Fruit fly (Drosophila melanogaster) whole organism, embryonic: Measurements from ENCODE around the gene CG34288.

Experiments
- Blimp-1 ChIP-seq: fragments of 200-800 bp; sonication (Bioruptor generic); optimal IDR thresholded peaks from 3 replicates; lab custom pipeline; 2018; ENCODE audit warnings: missing biosample characterization, missing genetic modification characterization, mild to moderate bottlenecking, moderate library complexity, missing genetic modification reagents
- Bteb2 ChIP-seq: fragments of 200-800 bp; sonication (Bioruptor generic); optimal IDR thresholded peaks from 2 replicates; lab custom pipeline; 2016; ENCODE audit warnings: missing biosample characterization, missing genetic modification characterization
- CG1024 ChIP-seq: fragments of 200-800 bp; sonication (Bioruptor generic); IDR thresholded peaks from 2 replicates; pipeline ENCODE4 v1.3.6; 2022; ENCODE audit warnings: missing biosample characterization, missing genetic modification characterization
- CG11456 ChIP-seq: fragments of 200-800 bp; sonication (Bioruptor generic); IDR thresholded peaks from 3 replicates; pipeline ENCODE4 v1.3.6; 2022; ENCODE audit warnings: missing biosample characterization, missing genetic modification characterization
- CG12236 ChIP-seq: fragments of 200-800 bp; sonication (Bioruptor generic); optimal IDR thresholded peaks from 2 replicates; lab custom pipeline; 2016; ENCODE audit warnings: missing biosample characterization, missing genetic modification characterization
- CG1233 ChIP-seq: fragments of 200-800 bp; sonication (Bioruptor generic); optimal IDR thresholded peaks from 4 replicates; lab custom pipeline; 2018; ENCODE audit warnings: missing biosample characterization, mild to moderate bottlenecking, missing genetic modification characterization
- CG12391 ChIP-seq: fragments of 200-800 bp; sonication (Bioruptor generic); optimal IDR thresholded peaks from 3 replicates; lab custom pipeline; 2018; ENCODE audit warnings: missing biosample characterization, mild to moderate bottlenecking, missing genetic modification characterization, moderate library complexity
- CG15073 ChIP-seq: fragments of 200-800 bp; sonication (Bioruptor generic); optimal IDR thresholded peaks from 2 replicates; lab custom pipeline; 2016; ENCODE audit warnings: missing biosample characterization, missing genetic modification characterization
- CG15479 ChIP-seq: fragments of 200-800 bp; sonication (Bioruptor generic); optimal IDR thresholded peaks from 3 replicates; lab custom pipeline; 2019; ENCODE audit warnings: missing biosample characterization, mild to moderate bottlenecking, missing genetic modification characterization, moderate library complexity
- CG16813 ChIP-seq: fragments of 200-800 bp; sonication (Bioruptor generic); IDR thresholded peaks from 3 replicates; pipeline ENCODE4 v1.3.6; 2022; ENCODE audit warnings: missing biosample characterization, missing genetic modification characterization; ENCODE audit not compliant: partially characterized antibody
- CG17829 ChIP-seq: fragments of 200-800 bp; optimal IDR thresholded peaks from 2 replicates; lab custom pipeline; 2019; ENCODE audit warnings: missing biosample characterization, mild to moderate bottlenecking, missing genetic modification characterization, moderate library complexity
- CG3847 ChIP-seq: fragments of 200-800 bp; sonication (Bioruptor generic); IDR thresholded peaks from 2 replicates; pipeline ENCODE4 v1.3.6; 2022; ENCODE audit warnings: missing biosample characterization, missing genetic modification characterization
- CG4730 ChIP-seq: fragments of 200-800 bp; sonication (Bioruptor generic); IDR thresholded peaks from 2 replicates; pipeline ENCODE4 v1.3.6; 2022; ENCODE audit warnings: missing biosample characterization, missing genetic modification characterization
- CG7271 ChIP-seq: fragments of 200-800 bp; sonication (Bioruptor generic); optimal IDR thresholded peaks from 2 replicates; lab custom pipeline; 2018; ENCODE audit warnings: missing biosample characterization, mild to moderate bottlenecking, missing genetic modification characterization, moderate library complexity
- CG8765 ChIP-seq: fragments of 200-800 bp; sonication (Bioruptor generic); IDR thresholded peaks from 2 replicates; pipeline ENCODE4 v1.3.6; 2022; ENCODE audit warnings: missing biosample characterization, missing genetic modification characterization
- CG9876 ChIP-seq: fragments of 200-800 bp; sonication (Bioruptor generic); optimal IDR thresholded peaks from 2 replicates; lab custom pipeline; 2016; ENCODE audit warnings: missing biosample characterization, missing genetic modification characterization
- CHES-1-like ChIP-seq: fragments of 200-800 bp; sonication (Bioruptor generic); optimal IDR thresholded peaks from 2 replicates; lab custom pipeline; 2016; ENCODE audit warnings: missing biosample characterization, missing genetic modification characterization
- Dek ChIP-seq: fragments of 200-800 bp; sonication (Bioruptor generic); optimal IDR thresholded peaks from 3 replicates; lab custom pipeline; 2019; ENCODE audit warnings: missing biosample characterization, mild to moderate bottlenecking, missing genetic modification characterization, moderate library complexity
- Fer2 ChIP-seq: fragments of 200-800 bp; sonication (Bioruptor generic); optimal IDR thresholded peaks from 2 replicates; lab custom pipeline; 2018; ENCODE audit warnings: missing biosample characterization, mild to moderate bottlenecking, missing genetic modification characterization, moderate library complexity
- Jarid2 ChIP-seq: fragments of 200-800 bp; sonication (Bioruptor generic); optimal IDR thresholded peaks from 3 replicates; lab custom pipeline; 2017; ENCODE audit warnings: mild to moderate bottlenecking, missing biosample characterization, missing genetic modification reagents, missing genetic modification characterization
- Lpt ChIP-seq: fragments of >200 bp; optimal IDR thresholded peaks from 2 replicates; lab custom pipeline; 2018; ENCODE audit warnings: missing biosample characterization, missing genetic modification characterization
- MBD-R2 ChIP-seq: fragments of 200-800 bp; sonication (Bioruptor generic); IDR thresholded peaks from 2 replicates; pipeline ENCODE4 v1.3.6; 2022; ENCODE audit warnings: missing biosample characterization, missing genetic modification characterization
- Mrtf ChIP-seq: fragments of 200-800 bp; sonication (Bioruptor generic); IDR thresholded peaks from 3 replicates; pipeline ENCODE4 v1.3.6; 2022; ENCODE audit warnings: missing biosample characterization, missing genetic modification characterization
- Nf-YA ChIP-seq: fragments of 200-800 bp; sonication (Bioruptor generic); IDR thresholded peaks from 2 replicates; pipeline ENCODE4 v1.3.6; 2022; ENCODE audit warnings: missing biosample characterization, missing genetic modification characterization
- Nf-YC ChIP-seq: fragments of 200-800 bp; optimal IDR thresholded peaks from 3 replicates; lab custom pipeline; 2019; ENCODE audit warnings: missing biosample characterization, mild to moderate bottlenecking, missing genetic modification characterization, moderate library complexity
- Optix ChIP-seq: fragments of 200-800 bp; sonication (Bioruptor generic); IDR thresholded peaks from 3 replicates; pipeline ENCODE4 v1.3.6; 2022; ENCODE audit warnings: missing biosample characterization, missing genetic modification characterization
- Rx ChIP-seq: fragments of 200-800 bp; sonication (Bioruptor generic); IDR thresholded peaks from 2 replicates; pipeline ENCODE4 v1.3.6; 2022; ENCODE audit warnings: missing biosample characterization, missing genetic modification characterization
- Sin3A ChIP-seq: fragments of >200 bp; optimal IDR thresholded peaks from 2 replicates; lab custom pipeline; 2018
- Taf1 ChIP-seq: fragments of 200-800 bp; sonication (Bioruptor generic); IDR thresholded peaks from 2 replicates; pipeline ENCODE4 v1.3.6; 2022; ENCODE audit warnings: missing biosample characterization, missing genetic modification characterization
- Usf ChIP-seq: fragments of 200-800 bp; sonication (Bioruptor generic); optimal IDR thresholded peaks from 2 replicates; lab custom pipeline; 2017; ENCODE audit warnings: missing genotype, missing biosample characterization, missing genetic modification characterization
- Vsx1 ChIP-seq: fragments of 200-800 bp; sonication (Bioruptor generic); optimal IDR thresholded peaks from 2 replicates; lab custom pipeline; 2017; ENCODE audit warnings: missing biosample characterization, mild to moderate bottlenecking, missing genetic modification characterization, missing genetic modification reagents
- ab ChIP-seq: fragments of 200-800 bp; sonication (Bioruptor generic); optimal IDR thresholded peaks from 2 replicates; lab custom pipeline; 2016; ENCODE audit warnings: missing biosample characterization, missing genetic modification characterization
- amos ChIP-seq: fragments of 200-800 bp; sonication (Bioruptor generic); IDR thresholded peaks from 2 replicates; pipeline ENCODE4 v1.3.6; 2022; ENCODE audit warnings: missing biosample characterization, missing genetic modification characterization; ENCODE audit not compliant: partially characterized antibody
- dpn ChIP-seq, 2 experiments: fragments of 200-800 bp; sonication (Bioruptor generic); optimal IDR thresholded peaks; 3 replicates each; lab custom pipeline; 2016; ENCODE audit warnings: missing biosample characterization in 2 of 2, missing genetic modification characterization in 2 of 2
- en ChIP-seq: fragments of 200-800 bp; sonication (Bioruptor generic); optimal IDR thresholded peaks from 2 replicates; lab custom pipeline; 2016; ENCODE audit warnings: missing biosample characterization, missing genetic modification characterization
- fd102C ChIP-seq: fragments of 200-800 bp; sonication (Bioruptor generic); optimal IDR thresholded peaks from 2 replicates; lab custom pipeline; 2018; ENCODE audit warnings: missing biosample characterization, mild to moderate bottlenecking, missing genetic modification characterization, moderate library complexity
- fd64A ChIP-seq: fragments of 200-800 bp; sonication (Bioruptor generic); optimal IDR thresholded peaks from 3 replicates; lab custom pipeline; 2018; ENCODE audit warnings: missing biosample characterization, mild to moderate bottlenecking, missing genetic modification characterization
- gfzf ChIP-seq: fragments of 200-800 bp; sonication (Bioruptor generic); optimal IDR thresholded peaks from 2 replicates; lab custom pipeline; 2016; ENCODE audit warnings: missing biosample characterization, mild to moderate bottlenecking, missing genetic modification characterization, moderate library complexity
- gsb ChIP-seq: fragments of 200-800 bp; sonication (Bioruptor generic); IDR thresholded peaks from 2 replicates; pipeline ENCODE4 v1.3.6; 2022; ENCODE audit warnings: missing biosample characterization, missing genetic modification characterization
- hth ChIP-seq: fragments of >200 bp; optimal IDR thresholded peaks from 2 replicates; lab custom pipeline; 2017; ENCODE audit warnings: inconsistent platforms
- ken ChIP-seq: fragments of 200-800 bp; sonication (Bioruptor generic); IDR thresholded peaks from 3 replicates; pipeline ENCODE4 v1.3.6; 2022; ENCODE audit warnings: missing biosample characterization, missing genetic modification characterization
- maf-S ChIP-seq: fragments of 200-800 bp; sonication (Bioruptor generic); optimal IDR thresholded peaks from 2 replicates; lab custom pipeline; 2016; ENCODE audit warnings: missing biosample characterization, missing genetic modification characterization
- org-1 ChIP-seq: fragments of 200-800 bp; sonication (Bioruptor generic); optimal IDR thresholded peaks from 2 replicates; lab custom pipeline; 2017; ENCODE audit warnings: missing biosample characterization, missing genetic modification characterization
- pfk ChIP-seq: fragments of 200-800 bp; sonication (Bioruptor generic); optimal IDR thresholded peaks from 2 replicates; lab custom pipeline; 2018; ENCODE audit warnings: missing biosample characterization, mild to moderate bottlenecking, missing genetic modification characterization, moderate library complexity
- row ChIP-seq: fragments of 200-800 bp; sonication (Bioruptor generic); IDR thresholded peaks from 3 replicates; pipeline ENCODE4 v1.3.6; 2022; ENCODE audit warnings: missing biosample characterization, missing genetic modification characterization
- trem ChIP-seq: fragments of 200-800 bp; optimal IDR thresholded peaks from 3 replicates; lab custom pipeline; 2019; ENCODE audit warnings: missing biosample characterization, mild to moderate bottlenecking, missing genetic modification characterization, moderate library complexity
- tx ChIP-seq: fragments of 200-800 bp; sonication (Bioruptor generic); optimal IDR thresholded peaks from 2 replicates; lab custom pipeline; 2016; ENCODE audit warnings: missing biosample characterization, missing genetic modification characterization
- vnd ChIP-seq: fragments of 200-800 bp; sonication (Bioruptor generic); IDR thresholded peaks from 3 replicates; pipeline ENCODE4 v1.3.6; 2022; ENCODE audit warnings: missing biosample characterization, missing genetic modification characterization; ENCODE audit not compliant: partially characterized antibody
- zen2 ChIP-seq: fragments of 200-800 bp; sonication (Bioruptor generic); IDR thresholded peaks from 3 replicates; pipeline ENCODE4 v1.3.6; 2022; ENCODE audit warnings: missing biosample characterization, missing genetic modification characterization; ENCODE audit not compliant: partially characterized antibody
- zf30C ChIP-seq: fragments of 200-800 bp; sonication (Bioruptor generic); optimal IDR thresholded peaks from 3 replicates; lab custom pipeline; 2018; ENCODE audit warnings: missing biosample characterization, mild to moderate bottlenecking, missing genetic modification characterization
- zfh1 ChIP-seq: fragments of 200-800 bp; sonication (Bioruptor generic); IDR thresholded peaks from 3 replicates; pipeline ENCODE4 v1.3.6; 2022; ENCODE audit warnings: missing biosample characterization, missing genetic modification characterization

CG34288 gene

dm6 chr3R:22447195-22447873 lies at the start of gene CG34288 (continued):
- TF ChIP-seq Jarid2 (no peak), Optix (GFP tag; lab: Robert Waterston, UW) (0 out of 3 replicates have a peak, but pooled peaks have one; percentile 29), amos (GFP tag; lab: Robert Waterston, UW) (no peak), Bteb2 (no peak), CG8765 (GFP tag; lab: Robert Waterston, UW) (no peak), row (peak; percentile 93), CG15073 (GFP tag; lab: Kevin White, UChicago) (no peak), pfk (GFP tag; lab: Kevin White, UChicago) (no peak), Taf1 (GFP tag; lab: Robert Waterston, UW) (peak; percentile 51; the same call in 1 of the 2 replicates), hth (no peak), ken (GFP tag; lab: Robert Waterston, UW) (peak; percentile 73), Dek (tag; lab: Kevin White, UChicago) (no peak), zf30C (GFP tag; lab: Kevin White, UChicago) (no peak), CG1233 (GFP tag; lab: Kevin White, UChicago) (no peak), CG12391 (tag; lab: Kevin White, UChicago) (no peak), Mrtf (GFP tag; lab: Robert Waterston, UW) (peak; percentile 62; the same call in 2 of the 3 replicates), CG11456 (peak; percentile 85), CG9876 (GFP tag; lab: Kevin White, UChicago) (no peak), CG7271 (tag; lab: Kevin White, UChicago) (no peak), dpn (GFP tag; optimal IDR thresholded peaks at IDR 0.05; lab: Kevin White, UChicago) (peak in 1 of 2 experiments; percentile 21), Nf-YC (tag; lab: Kevin White, UChicago) (no peak), trem (tag; lab: Kevin White, UChicago) (no peak), CG4730 (0 out of 2 replicates have a peak, but pooled peaks have one; percentile 22), fd64A (GFP tag; lab: Kevin White, UChicago) (no peak), Vsx1 (peak; percentile 96), org-1 (GFP tag; lab: Kevin White, UChicago) (no peak), Sin3A (lab: Kevin White, UChicago) (no peak), Fer2 (tag; lab: Kevin White, UChicago) (no peak), CG1024 (GFP tag; lab: Robert Waterston, UW) (no peak), zen2 (GFP tag; lab: Robert Waterston, UW) (peak; percentile 3; the same call in 1 of the 3 replicates), fd102C (GFP tag; lab: Kevin White, UChicago) (no peak), CG3847 (GFP tag; lab: Robert Waterston, UW) (no peak; the same call in 1 of the 2 replicates), CG12236 (GFP tag; lab: Kevin White, UChicago) (no peak), Blimp-1 (GFP tag; lab: Kevin White, UChicago) (no peak), Nf-YA (GFP tag; lab: Robert Waterston, UW) (peak; percentile 35), vnd (GFP tag; lab: Robert Waterston, UW) (no peak), gsb (no peak), gfzf (GFP tag; lab: Kevin White, UChicago) (no peak), Lpt (GFP tag; lab: Kevin White, UChicago) (no peak), tx (GFP tag; lab: Kevin White, UChicago) (peak; percentile 2), CG15479 (GFP tag; lab: Kevin White, UChicago) (no peak), MBD-R2 (GFP tag; lab: Robert Waterston, UW) (peak; percentile 13; the same call in 1 of the 2 replicates), Rx (no peak), CG16813 (GFP tag; lab: Robert Waterston, UW) (no peak), maf-S (GFP tag; lab: Kevin White, UChicago) (peak; percentile 4), en (no peak), Usf (no peak), CG17829 (no peak), CHES-1-like (GFP tag; lab: Kevin White, UChicago) (peak; percentile 28), zfh1 (GFP tag; lab: Robert Waterston, UW) (peak; percentile 34; the same call in 2 of the 3 replicates), ab (GFP tag; lab: Kevin White, UChicago) (no peak)
